Worm (Caenorhabditis elegans) whole organism, late embryonic: ENCODE results near the gene tyr-2.

Source experiments
- K02D7.2 ChIP-seq: sonication (generic microtip); optimal IDR thresholded peaks from 2 replicates; lab custom pipeline; 2017; ENCODE audit warnings: mild to moderate bottlenecking, missing genetic modification characterization, missing compliant biosample characterization
- ama-1 ChIP-seq: fragments of 150-350 bp; optimal IDR thresholded peaks from 2 replicates; lab custom pipeline; 2014
- pha-4 ChIP-seq: fragments of 150-350 bp; optimal IDR thresholded peaks from 2 replicates; lab custom pipeline; 2018; ENCODE audit warnings: missing biosample characterization, missing genetic modification reagents, missing genetic modification characterization
- zip-5 ChIP-seq: sonication (generic microtip); optimal IDR thresholded peaks from 2 replicates; lab custom pipeline; 2016; ENCODE audit warnings: missing genetic modification characterization, missing compliant biosample characterization

DNA sequence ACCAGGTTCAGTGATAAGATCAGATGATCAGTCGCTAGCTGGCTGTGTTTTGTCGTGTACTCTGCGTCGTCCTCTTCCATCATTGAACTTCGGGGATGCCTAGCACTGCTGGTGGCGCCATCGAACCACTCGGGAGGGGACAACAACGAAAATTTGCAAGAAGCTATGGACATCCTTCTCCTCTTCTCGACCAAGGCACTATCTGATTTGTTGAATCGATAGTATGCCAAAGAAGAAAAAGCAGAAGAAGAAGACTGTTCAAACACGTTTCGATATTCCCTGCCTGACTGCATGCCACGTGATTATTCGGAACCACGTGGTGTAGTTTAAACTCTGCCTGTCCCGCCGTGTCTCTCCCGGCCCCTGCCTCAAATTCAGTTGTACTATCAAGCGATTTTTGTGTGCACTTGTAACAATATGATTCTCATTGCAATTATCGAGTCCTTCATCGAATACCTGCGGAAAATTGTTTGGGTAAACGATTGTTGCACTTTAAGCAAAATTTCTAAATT is 24.7 kb upstream of the tyr-2 start:
- TF ChIP-seq pha-4 (tag; lab: Kevin White, UChicago) (no peak), zip-5 (tag; lab: Kevin White, UChicago) (no peak), ama-1 (no peak), K02D7.2 (tag; lab: Kevin White, UChicago) (no peak)
